Worm (Caenorhabditis elegans): ENCODE results near the gene F58F9.8.

Gene F58F9.8

DNA sequence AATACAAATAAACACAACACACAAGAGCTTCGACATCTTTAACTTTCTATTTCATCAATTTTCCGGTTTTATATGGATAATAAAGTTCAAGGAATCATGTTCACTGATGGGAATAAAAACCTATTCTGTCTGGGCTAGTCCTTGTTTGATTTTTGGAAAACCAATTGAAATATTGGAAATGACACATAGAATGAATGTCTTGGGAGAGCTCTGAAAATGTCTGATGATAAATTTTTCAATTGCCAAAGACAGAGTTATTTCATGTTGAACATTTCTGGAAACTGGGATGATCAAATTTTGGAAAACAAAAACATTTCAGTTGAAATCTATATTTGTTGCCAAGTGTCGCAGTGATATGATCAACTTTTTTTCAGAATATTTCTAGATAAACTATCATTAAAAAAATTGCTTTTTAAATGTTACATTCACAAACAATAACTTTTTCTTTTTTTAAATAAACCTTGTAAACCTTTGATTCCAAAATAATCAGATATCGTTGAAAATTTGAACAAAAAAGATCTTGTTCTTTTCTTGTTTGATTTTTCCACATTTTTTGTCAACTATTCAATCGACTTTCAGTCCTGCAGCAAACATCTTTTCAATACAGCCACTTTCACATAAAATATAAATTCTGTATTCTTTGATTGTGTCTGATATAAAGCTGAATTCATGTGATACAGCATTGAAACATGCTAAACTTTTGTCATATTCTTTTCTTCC, at the start of gene F58F9.8, which contains the start of gene F58F9.6:
Gene F58F9.8 (plus strand): TSS at position 670 of the 720 bp plus-strand sequence.
Gene F58F9.6 (minus strand): TSS at position 101 of the 720 bp plus-strand sequence.
- TF ChIP-seq ceh-9 (tag; optimal IDR thresholded peaks at IDR 0.05) (no peak), nhr-11 (tag; optimal IDR thresholded peaks at IDR 0.05) (no peak), C38D4.7 (GFP tag; optimal IDR thresholded peaks at IDR 0.05) (no peak), ceh-31 (tag; optimal IDR thresholded peaks at IDR 0.05) (no peak), Y22D7AL.16 (tag; optimal IDR thresholded peaks at IDR 0.05) (no peak), hlh-15 (tag; optimal IDR thresholded peaks at IDR 0.05) (no peak), sdc-2 (tag; optimal IDR thresholded peaks at IDR 0.05) (no peak), gmeb-2 (tag; optimal IDR thresholded peaks at IDR 0.05) (no peak), ref-2 (tag; optimal IDR thresholded peaks at IDR 0.05) (no peak), ceh-14 (tag; optimal IDR thresholded peaks at IDR 0.05) (no peak), fkh-6 (tag; optimal IDR thresholded peaks at IDR 0.05) (no peak), pha-2 (tag; optimal IDR thresholded peaks at IDR 0.05) (no peak), eyg-1 (tag; optimal IDR thresholded peaks at IDR 0.05) (no peak), pax-1 (tag; optimal IDR thresholded peaks at IDR 0.05) (no peak), hlh-6 (tag; optimal IDR thresholded peaks at IDR 0.05) (no peak), sox-4 (tag; optimal IDR thresholded peaks at IDR 0.05) (no peak), ceh-19 (GFP tag; optimal IDR thresholded peaks at IDR 0.05) (no peak), ceh-18 (tag; optimal IDR thresholded peaks at IDR 0.05) (no peak), elt-4 (tag; optimal IDR thresholded peaks at IDR 0.05) (no peak)

DNA sequence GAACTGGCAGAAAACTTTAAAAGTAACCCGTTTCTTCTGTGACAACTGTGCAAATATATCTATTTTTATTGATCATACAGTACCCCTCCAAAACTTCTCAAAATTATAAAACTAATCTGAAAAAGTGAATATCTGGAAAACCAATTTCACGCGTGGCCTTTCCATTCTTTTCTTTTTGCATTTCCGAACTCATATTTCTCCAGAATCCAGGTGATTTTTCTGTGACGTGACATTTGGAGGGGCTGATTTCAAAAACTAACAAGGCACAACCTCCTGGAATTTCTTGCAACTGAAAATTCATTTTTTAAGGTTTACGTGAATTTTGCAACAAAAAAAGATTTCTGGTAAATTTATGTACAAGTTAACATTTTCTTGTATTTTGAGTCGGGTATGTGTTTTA, 37.7 kb upstream of the F58F9.8 start:
- no peak for TF ChIP-seq Y22D7AL.16 (tag; optimal IDR thresholded peaks at IDR 0.05)

DNA sequence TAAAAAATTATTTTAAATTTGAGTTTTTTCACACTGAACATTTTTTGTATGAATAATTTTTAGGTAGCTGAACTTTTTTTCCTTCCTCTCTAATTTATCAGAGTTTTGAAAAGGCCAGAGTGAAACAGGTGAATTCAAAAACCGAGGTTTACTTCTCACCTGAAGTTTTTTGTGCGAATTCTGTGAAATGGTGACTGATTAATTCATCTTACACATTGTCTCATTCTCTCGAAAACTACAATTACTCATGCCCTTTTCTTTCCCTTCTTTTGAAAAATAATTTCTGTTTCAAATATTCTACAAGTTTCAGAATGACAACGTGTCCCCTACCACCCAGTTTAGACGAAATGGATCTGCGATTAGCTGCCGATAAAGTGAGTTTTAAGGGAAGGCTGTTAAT, 36.2 kb upstream of the F58F9.8 start, which contains the start of gene tkr-2:
Gene tkr-2 (plus strand): TSS at position 301 of the 400 bp plus-strand sequence.
- TF ChIP-seq hlh-15 (tag; optimal IDR thresholded peaks at IDR 0.05) (no peak), ama-1 (optimal IDR thresholded peaks at IDR 0.05) (no peak), madf-2 (tag; optimal IDR thresholded peaks at IDR 0.05) (no peak), ceh-6 (GFP tag; optimal IDR thresholded peaks at IDR 0.05) (no peak), pha-2 (tag; optimal IDR thresholded peaks at IDR 0.05) (no peak), K09A11.1 (tag; optimal IDR thresholded peaks at IDR 0.05; ENCODE audit: insufficient read depth) (no peak), hlh-13 (GFP tag; optimal IDR thresholded peaks at IDR 0.05) (no peak), Y22D7AL.16 (tag; optimal IDR thresholded peaks at IDR 0.05) (no peak), nhr-232 (tag; optimal IDR thresholded peaks at IDR 0.05) (no peak), eyg-1 (tag; optimal IDR thresholded peaks at IDR 0.05) (no peak), ceh-22 (tag; optimal IDR thresholded peaks at IDR 0.05) (no peak), che-1 (tag; optimal IDR thresholded peaks at IDR 0.05) (no peak), ahr-1 (tag; optimal IDR thresholded peaks at IDR 0.05) (no peak)

DNA sequence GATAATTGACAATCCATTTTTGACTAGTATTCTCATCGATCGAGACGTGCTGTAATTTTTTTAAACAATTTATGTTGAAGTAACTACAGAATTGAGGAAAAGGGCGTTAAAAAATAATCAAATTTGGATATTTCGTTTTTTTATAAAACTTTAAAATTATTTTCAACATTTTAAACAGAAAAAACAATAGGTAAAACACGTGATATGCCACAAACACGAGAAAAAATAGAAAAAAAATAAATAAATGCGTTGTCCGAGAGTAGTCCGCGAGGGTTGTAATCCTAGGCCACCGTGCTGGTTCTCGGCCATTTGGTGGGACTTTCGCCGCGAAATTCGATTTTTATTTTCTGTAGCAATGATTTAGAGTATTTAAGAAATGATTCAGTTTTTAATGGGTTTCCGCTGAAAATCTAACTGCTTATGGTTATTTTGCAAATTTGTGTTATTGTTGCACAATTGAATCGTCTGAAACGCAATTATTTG, 31.6 kb upstream of the F58F9.8 start, which contains the start of gene C49A9.10:
Gene C49A9.10 (minus strand): TSS at position 51 of the 483 bp plus-strand sequence.
- peak; percentile 69 for TF ChIP-seq ceh-14 (tag; optimal IDR thresholded peaks at IDR 0.05)
- TF ChIP-seq nhr-232 (tag; optimal IDR thresholded peaks at IDR 0.05): no peak
- TF ChIP-seq nfya-1 (tag; optimal IDR thresholded peaks at IDR 0.05): peak; percentile 50
- peak; percentile 18 for TF ChIP-seq syd-9 (tag; optimal IDR thresholded peaks at IDR 0.05)
- peak; percentile 89 for TF ChIP-seq tbx-2 (tag; optimal IDR thresholded peaks at IDR 0.05)
- no peak for TF ChIP-seq ceh-22 (tag; optimal IDR thresholded peaks at IDR 0.05)
- peak; percentile 91 for TF ChIP-seq ets-4 (tag; optimal IDR thresholded peaks at IDR 0.05)
- TF ChIP-seq tbx-7 (tag; optimal IDR thresholded peaks at IDR 0.05): peak; percentile 96
- peak; percentile 15 for TF ChIP-seq madf-2 (tag; optimal IDR thresholded peaks at IDR 0.05)
- peak; percentile 45 for TF ChIP-seq pqm-1 (tag; optimal IDR thresholded peaks at IDR 0.05)
- no peak for TF ChIP-seq C38D4.7 (GFP tag; optimal IDR thresholded peaks at IDR 0.05)
- TF ChIP-seq F13H6.1 (tag; optimal IDR thresholded peaks at IDR 0.05): peak; percentile 60
- no peak for TF ChIP-seq lin-11 (tag; optimal IDR thresholded peaks at IDR 0.05)
- TF ChIP-seq elt-2 (tag; optimal IDR thresholded peaks at IDR 0.05): peak; percentile 77
- peak; percentile 87 for TF ChIP-seq mec-3 (tag; optimal IDR thresholded peaks at IDR 0.05; ENCODE audit: borderline replicate concordance)
- TF ChIP-seq unc-3 (GFP tag; conservative IDR thresholded peaks at IDR 0.05): peak; percentile 73
- TF ChIP-seq unc-3 (tag; optimal IDR thresholded peaks at IDR 0.05): no peak
- no peak for TF ChIP-seq ceh-9 (tag; optimal IDR thresholded peaks at IDR 0.05)
- TF ChIP-seq fax-1 (tag; optimal IDR thresholded peaks at IDR 0.05): peak; percentile 70
- peak; percentile 79 for TF ChIP-seq ref-2 (tag; optimal IDR thresholded peaks at IDR 0.05)
- peak; percentile 22 for TF ChIP-seq ztf-16 (tag; optimal IDR thresholded peaks at IDR 0.05)
- TF ChIP-seq unc-42 (tag; optimal IDR thresholded peaks at IDR 0.05): peak; percentile 40
- TF ChIP-seq ceh-31 (tag; optimal IDR thresholded peaks at IDR 0.05): peak; percentile 96
- TF ChIP-seq pax-1 (tag; optimal IDR thresholded peaks at IDR 0.05): no peak
- peak; percentile 67 for TF ChIP-seq lim-6 (tag; optimal IDR thresholded peaks at IDR 0.05)
- TF ChIP-seq elt-4 (tag; optimal IDR thresholded peaks at IDR 0.05): no peak
- TF ChIP-seq sox-4 (tag; optimal IDR thresholded peaks at IDR 0.05): no peak
- peak; percentile 61 for TF ChIP-seq ceh-34 (tag; optimal IDR thresholded peaks at IDR 0.05)

All from whole organism, late embryonic.